Fruit fly (Drosophila melanogaster): ENCODE data around the gene CG33189.

Gene CG33189

DNA sequence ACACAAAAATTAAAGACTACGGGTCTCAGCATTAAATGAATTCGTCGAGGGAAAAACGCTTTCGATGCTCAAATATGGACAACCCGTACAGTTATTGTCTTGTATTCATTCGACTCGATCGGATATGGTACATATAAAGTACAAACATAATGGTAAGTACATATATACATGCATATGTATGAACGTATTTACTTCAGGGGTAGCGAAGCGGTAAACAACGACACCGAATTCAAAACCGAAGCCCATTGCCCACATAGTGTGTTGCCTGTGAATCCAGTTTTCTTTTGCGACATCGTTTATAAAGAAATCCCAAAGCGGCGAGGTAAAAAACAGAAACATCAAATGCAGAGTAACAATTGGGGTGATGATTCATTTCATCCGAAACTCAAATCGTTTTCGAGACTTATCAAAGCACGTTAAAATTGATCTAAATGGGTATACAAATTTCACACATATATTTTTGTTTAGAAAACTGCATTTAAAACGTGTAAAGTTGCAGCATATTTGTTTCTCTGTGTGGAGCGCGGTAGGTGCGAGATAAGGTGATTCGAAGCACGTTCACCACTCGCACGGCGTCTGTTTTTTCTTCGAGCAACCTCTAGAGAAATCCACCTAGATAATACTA is 31.9 kb upstream of the CG33189 start (continued):
- TF ChIP-seq dmrt11E (tag; optimal IDR thresholded peaks at IDR 0.05) (peak; percentile 36), inv (GFP tag; IDR thresholded peaks at IDR 0.05; ENCODE audit: partially characterized antibody) (no peak), CG8944 (GFP tag; optimal IDR thresholded peaks at IDR 0.05) (peak; percentile 31), nmo (GFP tag; optimal IDR thresholded peaks at IDR 0.05) (peak; percentile 53), pum (GFP tag; optimal IDR thresholded peaks at IDR 0.05) (peak; percentile 12), CG13894 (tag; optimal IDR thresholded peaks at IDR 0.05) (peak; percentile 88), CG16815 (GFP tag; optimal IDR thresholded peaks at IDR 0.05) (no peak), pfk (GFP tag; optimal IDR thresholded peaks at IDR 0.05) (peak; percentile 34), CG4730 (GFP tag; IDR thresholded peaks at IDR 0.05) (0 out of 2 replicates have a peak, but pooled peaks have one; percentile 28), klu (GFP tag; IDR thresholded peaks at IDR 0.05) (0 out of 2 replicates have a peak, but pooled peaks have one; percentile 27), CG32532 (GFP tag; IDR thresholded peaks at IDR 0.05) (peak; percentile 67), sisA (GFP tag; IDR thresholded peaks at IDR 0.05) (peak; percentile 61), gcm (GFP tag; optimal IDR thresholded peaks at IDR 0.05) (peak; percentile 52), dmrt99B (tag; optimal IDR thresholded peaks at IDR 0.05) (peak; percentile 69), gsb-n (tag; optimal IDR thresholded peaks at IDR 0.05) (peak; percentile 31), stwl (tag; optimal IDR thresholded peaks at IDR 0.05) (no peak), ems (GFP tag; optimal IDR thresholded peaks at IDR 0.05) (no peak), CG18476 (GFP tag; optimal IDR thresholded peaks at IDR 0.05) (peak; percentile 13), CG17328 (GFP tag; IDR thresholded peaks at IDR 0.05) (no peak), psq (GFP tag; optimal IDR thresholded peaks at IDR 0.05) (no peak), D19A (tag; optimal IDR thresholded peaks at IDR 0.05) (peak; percentile 31), so (GFP tag; IDR thresholded peaks at IDR 0.05) (no peak), CHES-1-like (GFP tag; optimal IDR thresholded peaks at IDR 0.05) (no peak), pita (GFP tag; optimal IDR thresholded peaks at IDR 0.05) (no peak), hth (optimal IDR thresholded peaks at IDR 0.05) (no peak), CG9727 (GFP tag; optimal IDR thresholded peaks at IDR 0.05) (peak; percentile 36), ara (GFP tag; IDR thresholded peaks at IDR 0.05) (peak; percentile 23; the same call in 1 of the 2 replicates), chinmo (GFP tag; IDR thresholded peaks at IDR 0.05; ENCODE audit: partially characterized antibody) (0 out of 4 replicates have a peak, but pooled peaks have one; percentile 13), CG16813 (GFP tag; IDR thresholded peaks at IDR 0.05; ENCODE audit: partially characterized antibody) (no peak), CG2889 (GFP tag; IDR thresholded peaks at IDR 0.05) (0 out of 3 replicates have a peak, but pooled peaks have one; percentile 58), Hmx (GFP tag; optimal IDR thresholded peaks at IDR 0.05) (no peak), zen2 (GFP tag; IDR thresholded peaks at IDR 0.05; ENCODE audit: partially characterized antibody) (no peak), vnd (GFP tag; IDR thresholded peaks at IDR 0.05; ENCODE audit: partially characterized antibody) (no peak), Opbp (GFP tag; IDR thresholded peaks at IDR 0.05; ENCODE audit: partially characterized antibody) (no peak), CG31388 (GFP tag; optimal IDR thresholded peaks at IDR 0.05) (no peak), yki (optimal IDR thresholded peaks at IDR 0.05) (no peak), ham (GFP tag; IDR thresholded peaks at IDR 0.05) (no peak), Mes4 (GFP tag; optimal IDR thresholded peaks at IDR 0.05) (no peak), CG13424 (tag; optimal IDR thresholded peaks at IDR 0.05) (peak; percentile 16), da (GFP tag; optimal IDR thresholded peaks at IDR 0.05) (no peak), Lhr (GFP tag; optimal IDR thresholded peaks at IDR 0.05) (no peak), zf30C (GFP tag; optimal IDR thresholded peaks at IDR 0.05) (no peak), gce (GFP tag; IDR thresholded peaks at IDR 0.05) (0 out of 3 replicates have a peak, but pooled peaks have one; percentile 10), CG2875 (GFP tag; optimal IDR thresholded peaks at IDR 0.05) (no peak), CG8924 (tag; optimal IDR thresholded peaks at IDR 0.05) (peak; percentile 31), Dll (GFP tag; IDR thresholded peaks at IDR 0.05; ENCODE audit: partially characterized antibody) (no peak), Dad (GFP tag; optimal IDR thresholded peaks at IDR 0.05) (no peak), E2f2 (GFP tag; IDR thresholded peaks at IDR 0.05) (peak; percentile 45; the same call in 1 of the 2 replicates), Scr (GFP tag; IDR thresholded peaks at IDR 0.05; ENCODE audit: partially characterized antibody) (no peak), repo (GFP tag; optimal IDR thresholded peaks at IDR 0.05) (no peak)

Data from whole organism, embryonic.